Worm (Caenorhabditis elegans): Measurements from ENCODE around the gene puf-6.
A peak's percentile ranks its signal among the peaks of the same experiment; 100 is the strongest.

Gene puf-6

ce11 chrII:12990964-12991593, 52.2 kb downstream of the puf-6 start:
- TF ChIP-seq vab-7 (GFP tag; IDR thresholded peaks at IDR 0.05) (no peak), unc-62 (GFP tag; optimal IDR thresholded peaks at IDR 0.05 in 1 of 2) (peak in 1 of 2 experiments; percentile 52), unc-62 (tag; optimal IDR thresholded peaks at IDR 0.05) (no peak)

DNA sequence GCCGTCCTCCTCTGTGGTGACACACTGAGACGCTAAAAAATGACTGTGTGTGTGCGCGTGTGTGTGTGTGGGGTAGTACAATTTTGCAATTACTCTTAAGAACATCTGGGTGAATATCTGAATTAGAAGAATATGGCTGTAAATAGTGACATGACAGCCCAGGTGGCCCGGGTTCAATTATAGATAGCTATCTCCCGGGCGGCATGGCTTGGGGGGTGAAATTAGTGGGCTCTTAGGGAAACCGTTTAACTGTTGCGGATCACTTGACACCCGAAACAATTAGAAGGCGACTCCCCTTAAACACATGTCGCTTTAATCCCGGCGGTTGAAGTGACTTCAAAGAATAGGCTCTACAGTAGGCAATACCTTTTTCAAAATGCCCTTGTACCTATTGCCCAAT, 53.1 kb downstream of the puf-6 start:
- no peak for TF ChIP-seq nhr-25 (tag; optimal IDR thresholded peaks at IDR 0.05; ENCODE audit: borderline replicate concordance, insufficient read depth)
- TF ChIP-seq aha-1 (tag): peak; percentile 86
- 0 out of 2 replicates have a peak, but pooled peaks have one; percentile 22 for TF ChIP-seq daf-19 (GFP tag; conservative IDR thresholded peaks at IDR 0.05)

Data from whole organism, L4 larva.